Worm (Caenorhabditis elegans) whole organism, L2 larva: ENCODE data around the gene glrx-5.

ENCODE experiments used
- C34F6.9 ChIP-seq: fragments of 150-350 bp; optimal IDR thresholded peaks from 2 replicates; lab custom pipeline; 2014; ENCODE audit warnings: missing biosample characterization, missing genetic modification characterization
- F13H6.1 ChIP-seq: sonication (generic microtip); optimal IDR thresholded peaks from 2 replicates; lab custom pipeline; 2016; ENCODE audit warnings: missing genetic modification characterization, missing compliant biosample characterization
- R02D3.7 ChIP-seq: fragments of 150-350 bp; optimal IDR thresholded peaks from 2 replicates; lab custom pipeline; 2014; ENCODE audit warnings: missing biosample characterization, missing genetic modification characterization
- Y55F3AM.14 ChIP-seq: fragments of 200-800 bp; sonication (Bioruptor generic); optimal IDR thresholded peaks from 2 replicates; lab custom pipeline; 2018; ENCODE audit warnings: mild to moderate bottlenecking, missing genetic modification characterization, missing compliant biosample characterization
- ZK546.5 ChIP-seq: sonication (generic microtip); optimal IDR thresholded peaks from 2 replicates; lab custom pipeline; 2017; ENCODE audit warnings: missing biosample characterization, missing genetic modification characterization
- alr-1 ChIP-seq: fragments of 150-350 bp; optimal IDR thresholded peaks from 2 replicates; lab custom pipeline; 2014; ENCODE audit warnings: missing biosample characterization, missing genetic modification characterization
- aly-2 ChIP-seq: fragments of 150-350 bp; optimal IDR thresholded peaks from 2 replicates; lab custom pipeline; 2014; ENCODE audit warnings: missing biosample characterization, missing genetic modification characterization
- blmp-1 ChIP-seq: sonication (generic microtip); optimal IDR thresholded peaks from 2 replicates; lab custom pipeline; 2017; ENCODE audit warnings: missing genetic modification characterization, mild to moderate bottlenecking, missing compliant biosample characterization, antibody characterized with exemption, moderate library complexity; ENCODE audit not compliant: insufficient read depth
- ceh-16 ChIP-seq: fragments of 150-350 bp; optimal IDR thresholded peaks from 2 replicates; lab custom pipeline; 2014; ENCODE audit warnings: missing biosample characterization, missing genetic modification characterization
- ceh-82 ChIP-seq: fragments of 150-350 bp; optimal IDR thresholded peaks from 2 replicates; lab custom pipeline; 2014; ENCODE audit warnings: missing biosample characterization, missing genetic modification characterization
- crh-2 ChIP-seq: sonication (generic microtip); optimal IDR thresholded peaks from 2 replicates; lab custom pipeline; 2017; ENCODE audit warnings: missing biosample characterization, missing genetic modification characterization
- dmd-4 ChIP-seq: sonication (generic microtip); optimal IDR thresholded peaks from 2 replicates; lab custom pipeline; 2017; ENCODE audit warnings: missing biosample characterization, missing genetic modification characterization
- egl-27 ChIP-seq: sonication (generic microtip); optimal IDR thresholded peaks from 3 replicates; lab custom pipeline; 2017; ENCODE audit warnings: missing biosample characterization, missing genetic modification reagents, missing genetic modification characterization
- elt-1 ChIP-seq: fragments of 150-350 bp; optimal IDR thresholded peaks from 2 replicates; lab custom pipeline; 2014; ENCODE audit warnings: missing biosample characterization, missing genetic modification characterization
- fos-1 ChIP-seq: fragments of 150-350 bp; optimal IDR thresholded peaks from 2 replicates; lab custom pipeline; 2014; ENCODE audit warnings: missing biosample characterization, missing genetic modification characterization
- gmeb-1 ChIP-seq: fragments of 150-350 bp; optimal IDR thresholded peaks from 2 replicates; lab custom pipeline; 2014; ENCODE audit warnings: missing biosample characterization, missing genetic modification characterization
- mab-5 ChIP-seq: fragments of 150-350 bp; optimal IDR thresholded peaks from 2 replicates; lab custom pipeline; 2014; ENCODE audit warnings: missing biosample characterization, missing genetic modification characterization
- mbf-1 ChIP-seq: sonication (generic microtip); optimal IDR thresholded peaks from 2 replicates; lab custom pipeline; 2017; ENCODE audit warnings: missing biosample characterization, missing genetic modification characterization
- mdl-1 ChIP-seq, 2 experiments: fragments of 150-350 bp in 1 of 2; sonication (generic microtip) in 1 of 2; optimal IDR thresholded peaks; 2 replicates each; lab custom pipeline; 2017; ENCODE audit warnings: missing biosample characterization in 2 of 2, missing genetic modification characterization in 2 of 2
- nhr-11 ChIP-seq: fragments of 150-350 bp; optimal IDR thresholded peaks from 2 replicates; lab custom pipeline; 2014; ENCODE audit warnings: missing biosample characterization, missing genetic modification characterization
- nhr-12 ChIP-seq: fragments of 150-350 bp; optimal IDR thresholded peaks from 2 replicates; lab custom pipeline; 2014; ENCODE audit warnings: missing biosample characterization, missing genetic modification characterization
- nhr-129 ChIP-seq: fragments of 150-350 bp; optimal IDR thresholded peaks from 2 replicates; lab custom pipeline; 2014; ENCODE audit warnings: missing biosample characterization, missing genetic modification characterization
- nhr-21 ChIP-seq: fragments of 150-350 bp; optimal IDR thresholded peaks from 2 replicates; lab custom pipeline; 2014; ENCODE audit warnings: missing biosample characterization, missing genetic modification characterization
- nhr-23 ChIP-seq: fragments of 150-350 bp; optimal IDR thresholded peaks from 2 replicates; lab custom pipeline; 2014; ENCODE audit warnings: missing biosample characterization, missing genetic modification reagents, missing genetic modification characterization
- nhr-237 ChIP-seq: fragments of 150-350 bp; optimal IDR thresholded peaks from 2 replicates; lab custom pipeline; 2014; ENCODE audit warnings: missing biosample characterization, missing genetic modification characterization
- nhr-25 ChIP-seq: fragments of 150-350 bp; sonication (generic microtip); optimal IDR thresholded peaks from 3 replicates; lab custom pipeline; 2014; ENCODE audit warnings: missing biosample characterization, missing genetic modification characterization
- nhr-6 ChIP-seq: fragments of 150-350 bp; optimal IDR thresholded peaks from 2 replicates; lab custom pipeline; 2014; ENCODE audit warnings: missing biosample characterization, missing genetic modification characterization
- nhr-77 ChIP-seq: fragments of 150-350 bp; optimal IDR thresholded peaks from 2 replicates; lab custom pipeline; 2014; ENCODE audit warnings: missing biosample characterization, missing genetic modification characterization
- peb-1 ChIP-seq: fragments of 150-350 bp; optimal IDR thresholded peaks from 2 replicates; lab custom pipeline; 2014; ENCODE audit warnings: missing biosample characterization, missing genetic modification characterization
- sem-4 ChIP-seq: fragments of 150-350 bp; optimal IDR thresholded peaks from 2 replicates; lab custom pipeline; 2014; ENCODE audit warnings: missing biosample characterization, missing genetic modification reagents, missing genetic modification characterization
- skn-1 ChIP-seq: sonication (generic microtip); optimal IDR thresholded peaks from 2 replicates; lab custom pipeline; 2017; ENCODE audit warnings: missing biosample characterization, missing genetic modification characterization
- sma-3 ChIP-seq: sonication (generic microtip); optimal IDR thresholded peaks from 2 replicates; lab custom pipeline; 2016; ENCODE audit warnings: missing genetic modification reagents, missing genetic modification characterization, missing compliant biosample characterization
- sma-9 ChIP-seq, 2 experiments: fragments of 150-350 bp in 1 of 2; sonication (generic microtip) in 1 of 2; optimal IDR thresholded peaks; 2 replicates each; lab custom pipeline; 2014 to 2016; ENCODE audit warnings: missing genetic modification characterization in 2 of 2, mild to moderate bottlenecking in 1 of 2, missing biosample characterization in 1 of 2, missing compliant biosample characterization in 1 of 2, missing genetic modification reagents in 1 of 2, moderate library complexity in 1 of 2
- snpc-4 ChIP-seq: fragments of 150-350 bp; optimal IDR thresholded peaks from 2 replicates; lab custom pipeline; 2014; ENCODE audit warnings: missing biosample characterization, missing genetic modification characterization
- unc-55 ChIP-seq: fragments of 150-350 bp; sonication (generic microtip); optimal IDR thresholded peaks from 3 replicates; lab custom pipeline; 2014; ENCODE audit warnings: missing biosample characterization, missing genetic modification reagents, missing genetic modification characterization
- unc-62 ChIP-seq: fragments of 150-350 bp; optimal IDR thresholded peaks from 2 replicates; lab custom pipeline; 2014; ENCODE audit warnings: missing biosample characterization, missing genetic modification reagents, missing genetic modification characterization
- zag-1 ChIP-seq: fragments of 150-350 bp; optimal IDR thresholded peaks from 2 replicates; lab custom pipeline; 2014; ENCODE audit warnings: missing biosample characterization, missing genetic modification characterization
- ztf-1 ChIP-seq: fragments of 200-800 bp; sonication (Bioruptor generic); conservative IDR thresholded peaks from 2 replicates; pipeline ENCODE4 v1.3.6; 2022; ENCODE audit warnings: missing genetic modification characterization, missing compliant biosample characterization
- ztf-11 ChIP-seq: sonication (generic microtip); optimal IDR thresholded peaks from 2 replicates; lab custom pipeline; 2017; ENCODE audit warnings: missing biosample characterization, missing genetic modification characterization
- ztf-4 ChIP-seq: fragments of 150-350 bp; optimal IDR thresholded peaks from 2 replicates; lab custom pipeline; 2014; ENCODE audit warnings: missing biosample characterization, missing genetic modification characterization

The glrx-5 gene

ce11 chrIII:12334268-12334667, 39.4 kb downstream of the glrx-5 start:
- TF ChIP-seq unc-55 (GFP tag; lab: Kevin White, UChicago) (no peak), aly-2 (tag; lab: Kevin White, UChicago) (no peak), egl-27 (tag; lab: Kevin White, UChicago) (no peak), elt-1 (no peak), ceh-82 (no peak), unc-62 (GFP tag; lab: Kevin White, UChicago) (no peak), peb-1 (no peak), ZK546.5 (no peak), gmeb-1 (tag; lab: Kevin White, UChicago) (no peak), skn-1 (tag; lab: Kevin White, UChicago) (no peak), nhr-23 (tag; lab: Kevin White, UChicago) (no peak), nhr-6 (tag; lab: Kevin White, UChicago) (no peak), R02D3.7 (tag; lab: Kevin White, UChicago) (no peak), nhr-11 (tag; lab: Kevin White, UChicago) (no peak), fos-1 (tag; lab: Kevin White, UChicago) (no peak), mab-5 (tag; lab: Kevin White, UChicago) (no peak)
- TF ChIP-seq, all 48 proteins: peak for 0

ce11 chrIII:12333445-12333844, 40.2 kb downstream of the glrx-5 start, which contains the start of gene zip-1:
zip-1 (plus strand) TSS chrIII:12333745.
- no peak for TF ChIP-seq ceh-82
- TF ChIP-seq gmeb-1 (tag; lab: Kevin White, UChicago): no peak
- no peak for TF ChIP-seq ztf-1 (GFP tag; lab: Robert Waterston, UW)
- TF ChIP-seq nhr-237 (tag; lab: Kevin White, UChicago): no peak
- TF ChIP-seq nhr-129 (tag; lab: Kevin White, UChicago): no peak
- TF ChIP-seq nhr-25: no peak
- TF ChIP-seq aly-2 (tag; lab: Kevin White, UChicago): no peak
- no peak for TF ChIP-seq alr-1
- TF ChIP-seq nhr-12 (tag; lab: Kevin White, UChicago): no peak
- TF ChIP-seq R02D3.7 (tag; lab: Kevin White, UChicago): no peak
- TF ChIP-seq zag-1 (tag; lab: Kevin White, UChicago): no peak
- TF ChIP-seq nhr-21 (tag; lab: Kevin White, UChicago): no peak
- TF ChIP-seq C34F6.9: no peak

- TF ChIP-seq nhr-25 (no peak), nhr-23 (tag; lab: Kevin White, UChicago) (no peak), blmp-1 (tag; lab: Kevin White, UChicago) (no peak), Y55F3AM.14 (GFP tag; lab: Kevin White, UChicago) (no peak), mdl-1 (tag; optimal IDR thresholded peaks at IDR 0.05; lab: Kevin White, UChicago) (no peak), aly-2 (tag; lab: Kevin White, UChicago) (no peak), elt-1 (no peak)
- TF ChIP-seq, all 48 proteins: peak for 0
Measured at ce11 chrIII:12331300-12331699, 42.4 kb downstream of the glrx-5 start.

- no peak for TF ChIP-seq nhr-77 (tag; lab: Kevin White, UChicago)
- TF ChIP-seq mdl-1 (tag; optimal IDR thresholded peaks at IDR 0.05; lab: Kevin White, UChicago): no peak
- TF ChIP-seq blmp-1 (tag; lab: Kevin White, UChicago): no peak
- no peak for TF ChIP-seq nhr-237 (tag; lab: Kevin White, UChicago)
- no peak for TF ChIP-seq egl-27 (tag; lab: Kevin White, UChicago)
- TF ChIP-seq crh-2 (tag; lab: Kevin White, UChicago): peak; percentile 20
- TF ChIP-seq mab-5 (tag; lab: Kevin White, UChicago): no peak
- no peak for TF ChIP-seq ztf-11
- no peak for TF ChIP-seq sem-4 (tag; lab: Kevin White, UChicago)
- TF ChIP-seq sma-9 (GFP tag; optimal IDR thresholded peaks at IDR 0.05; lab: Kevin White, UChicago): peak; percentile 4
- no peak for TF ChIP-seq sma-9 (tag; optimal IDR thresholded peaks at IDR 0.05; lab: Kevin White, UChicago)
- no peak for TF ChIP-seq zag-1 (tag; lab: Kevin White, UChicago)
- TF ChIP-seq nhr-129 (tag; lab: Kevin White, UChicago): peak; percentile 7
- TF ChIP-seq alr-1: no peak
- peak; percentile 85 for TF ChIP-seq fos-1 (tag; lab: Kevin White, UChicago)
- TF ChIP-seq, all 48 proteins: peak for 4
Measured at ce11 chrIII:12327528-12327997, 46.1 kb downstream of the glrx-5 start, which contains the start of the genes zip-12 and Y75B8A.63. zip-12 (plus strand) TSS chrIII:12327914. Y75B8A.63 (plus strand) TSS chrIII:12327947.

- no peak for TF ChIP-seq ztf-4
- TF ChIP-seq nhr-25: no peak
- TF ChIP-seq mbf-1 (tag; lab: Kevin White, UChicago): no peak
- peak; percentile 49 for TF ChIP-seq gmeb-1 (tag; lab: Kevin White, UChicago)
- TF ChIP-seq F13H6.1: peak; percentile 25
- no peak for TF ChIP-seq ceh-16 (tag; lab: Kevin White, UChicago)
- no peak for TF ChIP-seq dmd-4
- no peak for TF ChIP-seq snpc-4
- peak; percentile 90 for TF ChIP-seq fos-1 (tag; lab: Kevin White, UChicago)
- TF ChIP-seq unc-55 (GFP tag; lab: Kevin White, UChicago): no peak
- peak; percentile 20 for TF ChIP-seq nhr-129 (tag; lab: Kevin White, UChicago)
- no peak for TF ChIP-seq R02D3.7 (tag; lab: Kevin White, UChicago)
- no peak for TF ChIP-seq ztf-1 (GFP tag; lab: Robert Waterston, UW)
- TF ChIP-seq peb-1: no peak
- TF ChIP-seq unc-62 (GFP tag; lab: Kevin White, UChicago): no peak
- TF ChIP-seq mdl-1 (tag; optimal IDR thresholded peaks at IDR 0.05; lab: Kevin White, UChicago): no peak
- peak; percentile 35 for TF ChIP-seq sma-9 (GFP tag; optimal IDR thresholded peaks at IDR 0.05; lab: Kevin White, UChicago)
- TF ChIP-seq sma-9 (tag; optimal IDR thresholded peaks at IDR 0.05; lab: Kevin White, UChicago): no peak
- peak; percentile 95 for TF ChIP-seq crh-2 (tag; lab: Kevin White, UChicago)
- no peak for TF ChIP-seq nhr-237 (tag; lab: Kevin White, UChicago)
- no peak for TF ChIP-seq ceh-82
- peak; percentile 0 for TF ChIP-seq sma-3
- no peak for TF ChIP-seq aly-2 (tag; lab: Kevin White, UChicago)
Measured at ce11 chrIII:12325284-12325683, 48.4 kb downstream of the glrx-5 start.
